Worm (Caenorhabditis elegans) whole organism, young adult: ENCODE results near the gene chw-1.
A peak's percentile ranks its signal among the peaks of the same experiment; 100 is the strongest.

ENCODE experiments used
- F10E7.11 ChIP-seq: sonication (generic microtip); optimal IDR thresholded peaks from 2 replicates; lab custom pipeline; 2017; ENCODE audit warnings: mild to moderate bottlenecking, missing genetic modification characterization, moderate library complexity, missing compliant biosample characterization
- F23B12.7 ChIP-seq: sonication (generic microtip); optimal IDR thresholded peaks from 2 replicates; lab custom pipeline; 2017; ENCODE audit warnings: missing genetic modification characterization, mild to moderate bottlenecking, missing compliant biosample characterization, antibody characterized with exemption, moderate library complexity; ENCODE audit not compliant: insufficient read depth
- F39B2.1 ChIP-seq: fragments of 200-800 bp; sonication (Bioruptor generic); IDR thresholded peaks from 2 replicates; pipeline ENCODE4 v1.3.6; 2022; ENCODE audit warnings: missing genetic modification reagents, missing genetic modification characterization, missing compliant biosample characterization
- K11D2.4 ChIP-seq: fragments of 200-800 bp; sonication (Bioruptor generic); IDR thresholded peaks from 2 replicates; pipeline ENCODE4 v1.3.6; 2022; ENCODE audit warnings: missing genetic modification reagents, missing genetic modification characterization, missing compliant biosample characterization
- Y53F4B.3 ChIP-seq: fragments of 200-800 bp; sonication (Bioruptor generic); IDR thresholded peaks from 2 replicates; pipeline ENCODE4 v1.3.6; 2022; ENCODE audit warnings: missing genetic modification reagents, missing genetic modification characterization, missing compliant biosample characterization
- ama-1 ChIP-seq, 3 experiments: fragments of 150-350 bp in 1 of 3; sonication (generic microtip) in 2 of 3; optimal IDR thresholded peaks; 2 replicates each; lab custom pipeline; 2014 to 2018; ENCODE audit warnings: missing biosample characterization in 2 of 3, missing genetic modification characterization in 2 of 3, missing genetic modification reagents in 2 of 3
- aptf-2 ChIP-seq: fragments of 200-800 bp; sonication (Bioruptor generic); conservative IDR thresholded peaks from 2 replicates; pipeline ENCODE4 v1.3.6; 2022; ENCODE audit warnings: missing genetic modification reagents, missing genetic modification characterization, missing compliant biosample characterization
- aptf-3 ChIP-seq: fragments of 200-800 bp; sonication (Bioruptor generic); IDR thresholded peaks from 2 replicates; pipeline ENCODE4 v1.3.6; 2022; ENCODE audit warnings: missing genetic modification characterization, missing compliant biosample characterization
- atf-7 ChIP-seq: sonication (generic microtip); optimal IDR thresholded peaks from 2 replicates; lab custom pipeline; 2017; ENCODE audit warnings: mild to moderate bottlenecking, missing genetic modification characterization, missing compliant biosample characterization
- attf-5 ChIP-seq: fragments of 200-800 bp; sonication (Bioruptor generic); optimal IDR thresholded peaks from 2 replicates; lab custom pipeline; 2018; ENCODE audit warnings: mild to moderate bottlenecking, missing genetic modification characterization, missing compliant biosample characterization
- cebp-1 ChIP-seq, 2 experiments: fragments of 200-800 bp in 1 of 2; sonication (Bioruptor generic) in 1 of 2; sonication (generic microtip) in 1 of 2; IDR thresholded peaks in 1 of 2; optimal IDR thresholded peaks in 1 of 2; 2 replicates each; pipeline versions ENCODE4 v1.3.6 to Lab custom; 2017 to 2022; ENCODE audit warnings: missing compliant biosample characterization in 2 of 2, missing genetic modification characterization in 2 of 2, mild to moderate bottlenecking in 1 of 2, missing genetic modification reagents in 1 of 2, moderate library complexity in 1 of 2
- ceh-91 ChIP-seq: fragments of 200-800 bp; sonication (Bioruptor generic); IDR thresholded peaks from 2 replicates; pipeline ENCODE4 v1.3.6; 2022; ENCODE audit warnings: missing genetic modification reagents, missing genetic modification characterization, missing compliant biosample characterization
- chd-7 ChIP-seq: sonication (generic microtip); optimal IDR thresholded peaks from 2 replicates; lab custom pipeline; 2016; ENCODE audit warnings: mild to moderate bottlenecking, missing genetic modification characterization, moderate library complexity, missing compliant biosample characterization
- dox-1 ChIP-seq: fragments of 200-800 bp; sonication (Bioruptor generic); IDR thresholded peaks from 2 replicates; pipeline ENCODE4 v1.3.6; 2022; ENCODE audit warnings: missing genetic modification reagents, missing genetic modification characterization, missing compliant biosample characterization
- efl-1 ChIP-seq: fragments of 150-350 bp; optimal IDR thresholded peaks from 2 replicates; lab custom pipeline; 2014; ENCODE audit warnings: missing biosample characterization, missing genetic modification reagents, missing genetic modification characterization
- egl-18 ChIP-seq: fragments of 200-800 bp; sonication (Bioruptor generic); IDR thresholded peaks from 2 replicates; pipeline ENCODE4 v1.3.6; 2022; ENCODE audit warnings: missing genetic modification reagents, missing genetic modification characterization, missing compliant biosample characterization
- ets-4 ChIP-seq: fragments of 200-800 bp; sonication (Bioruptor generic); optimal IDR thresholded peaks from 2 replicates; lab custom pipeline; 2018; ENCODE audit warnings: mild to moderate bottlenecking, missing genetic modification characterization, missing compliant biosample characterization
- him-1 ChIP-seq: sonication (generic microtip); optimal IDR thresholded peaks from 2 replicates; lab custom pipeline; 2016; ENCODE audit warnings: missing genotype, missing genetic modification reagents, missing genetic modification characterization, missing compliant biosample characterization
- hmg-1.2 ChIP-seq: fragments of 200-800 bp; sonication (Bioruptor generic); IDR thresholded peaks from 2 replicates; pipeline ENCODE4 v1.3.6; 2022; ENCODE audit warnings: missing genetic modification reagents, missing genetic modification characterization, missing compliant biosample characterization
- hsf-1 ChIP-seq: fragments of 200-800 bp; sonication (Bioruptor generic); IDR thresholded peaks from 2 replicates; pipeline ENCODE4 v1.3.6; 2022; ENCODE audit warnings: missing genetic modification reagents, missing genetic modification characterization, missing compliant biosample characterization
- let-607 ChIP-seq, 2 experiments: fragments of 200-800 bp in 1 of 2; sonication (Bioruptor generic) in 1 of 2; sonication (generic microtip) in 1 of 2; optimal IDR thresholded peaks; 2 replicates each; lab custom pipeline; 2016 to 2018; ENCODE audit warnings: mild to moderate bottlenecking in 2 of 2, missing compliant biosample characterization in 2 of 2, missing genetic modification characterization in 2 of 2, moderate library complexity in 2 of 2, missing genotype in 1 of 2
- lin-26 ChIP-seq: fragments of 200-800 bp; sonication (Bioruptor generic); IDR thresholded peaks from 2 replicates; pipeline ENCODE4 v1.3.6; 2022; ENCODE audit warnings: missing genetic modification reagents, missing genetic modification characterization, missing compliant biosample characterization
- lin-54 ChIP-seq: fragments of 200-800 bp; sonication (Bioruptor generic); optimal IDR thresholded peaks from 2 replicates; lab custom pipeline; 2018; ENCODE audit warnings: mild to moderate bottlenecking, missing genetic modification characterization, missing compliant biosample characterization
- madf-3 ChIP-seq: fragments of 200-800 bp; sonication (Bioruptor generic); IDR thresholded peaks from 2 replicates; pipeline ENCODE4 v1.3.6; 2022; ENCODE audit warnings: missing genetic modification reagents, missing genetic modification characterization, missing compliant biosample characterization
- nhr-80 ChIP-seq: sonication (generic microtip); optimal IDR thresholded peaks from 2 replicates; lab custom pipeline; 2016; ENCODE audit warnings: missing genetic modification characterization, missing compliant biosample characterization
- nhr-90 ChIP-seq: sonication (generic microtip); optimal IDR thresholded peaks from 2 replicates; lab custom pipeline; 2016; ENCODE audit warnings: missing genotype, mild to moderate bottlenecking, missing genetic modification characterization, missing compliant biosample characterization
- snpc-1.3 ChIP-seq: sonication (generic microtip); optimal IDR thresholded peaks from 2 replicates; lab custom pipeline; 2017; ENCODE audit warnings: missing genetic modification characterization, mild to moderate bottlenecking, missing compliant biosample characterization, antibody characterized with exemption, moderate library complexity, missing genotype, missing genetic modification reagents; ENCODE audit not compliant: insufficient read depth
- snpc-4 ChIP-seq, 5 experiments: fragments of 150-350 bp in 1 of 5; sonication (generic microtip) in 4 of 5; optimal IDR thresholded peaks; 2 replicates each; lab custom pipeline; 2014 to 2018; ENCODE audit warnings: missing genetic modification characterization in 5 of 5, missing biosample characterization in 3 of 5, antibody characterized with exemption in 2 of 5, mild to moderate bottlenecking in 2 of 5, missing compliant biosample characterization in 2 of 5, missing genotype in 2 of 5, moderate library complexity in 2 of 5, missing genetic modification reagents in 1 of 5
- somi-1 ChIP-seq: fragments of 200-800 bp; sonication (Bioruptor generic); optimal IDR thresholded peaks from 2 replicates; lab custom pipeline; 2018; ENCODE audit warnings: mild to moderate bottlenecking, missing genetic modification characterization, missing compliant biosample characterization
- sptf-2 ChIP-seq: fragments of 200-800 bp; sonication (Bioruptor generic); optimal IDR thresholded peaks from 2 replicates; lab custom pipeline; 2018; ENCODE audit warnings: mild to moderate bottlenecking, missing genetic modification characterization, missing compliant biosample characterization
- tbp1 ChIP-seq: fragments of 200-800 bp; sonication (Bioruptor generic); optimal IDR thresholded peaks from 2 replicates; lab custom pipeline; 2018; ENCODE audit warnings: mild to moderate bottlenecking, missing genetic modification characterization, missing compliant biosample characterization
- ztf-18 ChIP-seq: sonication (generic microtip); optimal IDR thresholded peaks from 2 replicates; lab custom pipeline; 2016; ENCODE audit warnings: missing genotype, mild to moderate bottlenecking, missing genetic modification characterization, missing compliant biosample characterization
- ztf-22 ChIP-seq: fragments of 200-800 bp; sonication (Bioruptor generic); optimal IDR thresholded peaks from 2 replicates; lab custom pipeline; 2018; ENCODE audit warnings: mild to moderate bottlenecking, missing genetic modification characterization, moderate library complexity, missing compliant biosample characterization
- ztf-26 ChIP-seq: sonication (generic microtip); optimal IDR thresholded peaks from 2 replicates; lab custom pipeline; 2017; ENCODE audit warnings: missing genetic modification characterization, missing compliant biosample characterization
- ztf-3 ChIP-seq: fragments of 200-800 bp; sonication (Bioruptor generic); optimal IDR thresholded peaks from 2 replicates; lab custom pipeline; 2018; ENCODE audit warnings: mild to moderate bottlenecking, missing genetic modification characterization, missing compliant biosample characterization

Gene chw-1

DNA sequence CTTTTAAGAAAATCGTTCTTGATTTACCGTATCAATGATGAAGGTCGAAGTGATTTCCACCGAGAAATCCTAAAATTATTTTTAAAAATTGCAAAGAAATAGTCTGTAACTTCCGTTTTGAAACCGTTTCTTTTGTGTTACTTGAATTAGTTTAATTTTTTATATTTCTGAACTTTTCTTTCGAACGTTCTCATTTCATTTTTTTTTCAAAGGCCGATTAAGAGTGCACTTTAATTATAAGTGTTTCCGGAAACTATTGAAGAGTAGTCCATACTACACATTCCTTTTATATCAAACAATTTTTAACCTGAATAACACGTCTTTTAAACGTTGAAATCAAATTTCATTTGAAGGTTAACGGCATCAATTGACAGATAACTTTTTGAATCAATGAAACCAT is 5.6 kb downstream of the chw-1 start:
- no peak for TF ChIP-seq let-607 (tag; optimal IDR thresholded peaks at IDR 0.05; lab: Kevin White, UChicago)
- TF ChIP-seq nhr-90 (tag; lab: Kevin White, UChicago) = no peak
- TF ChIP-seq ceh-91 (GFP tag; lab: Robert Waterston, UW) = no peak
- no peak for TF ChIP-seq snpc-1.3 (tag; lab: Kevin White, UChicago)
- TF ChIP-seq chd-7 = no peak
- no peak for TF ChIP-seq ztf-18 (tag; lab: Kevin White, UChicago)
- TF ChIP-seq sptf-2 (GFP tag; lab: Kevin White, UChicago) = no peak
- no peak for TF ChIP-seq cebp-1 (GFP tag; IDR thresholded peaks at IDR 0.05; lab: Robert Waterston, UW)
- TF ChIP-seq cebp-1 (tag; optimal IDR thresholded peaks at IDR 0.05; lab: Kevin White, UChicago) = no peak
- no peak for TF ChIP-seq Y53F4B.3 (GFP tag; lab: Robert Waterston, UW)
- no peak for TF ChIP-seq ztf-22
- no peak for TF ChIP-seq lin-54 (GFP tag; lab: Kevin White, UChicago)

DNA sequence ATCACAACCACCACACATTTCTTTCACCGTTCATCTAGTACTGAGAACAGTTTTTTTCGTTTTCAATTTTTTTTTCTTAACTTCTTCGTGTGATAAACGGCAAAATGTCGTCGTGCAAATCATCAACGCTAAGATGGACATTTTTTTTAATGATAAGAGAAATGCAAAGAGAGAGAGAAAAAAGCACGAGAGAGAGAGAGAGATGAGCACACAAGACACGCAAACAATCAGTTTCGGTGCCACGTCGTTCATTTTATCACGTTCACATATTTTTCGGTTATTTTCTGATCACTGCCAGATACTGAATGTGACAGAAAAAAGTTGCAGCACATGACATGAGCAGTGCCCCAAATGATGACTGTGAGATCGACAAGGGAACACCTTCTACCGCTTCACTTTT is 6.1 kb downstream of the chw-1 start, which contains the start of gene egl-9:
Gene egl-9 (plus strand): TSS at position 328 of the 400 bp plus-strand sequence.
- TF ChIP-seq ets-4 (peak; percentile 9), hmg-1.2 (GFP tag; lab: Robert Waterston, UW) (0 out of 2 replicates have a peak, but pooled peaks have one; percentile 12), attf-5 (GFP tag; lab: Kevin White, UChicago) (peak; percentile 37), tbp1 (GFP tag; lab: Kevin White, UChicago) (peak; percentile 32), efl-1 (GFP tag; lab: Kevin White, UChicago) (no peak), aptf-3 (GFP tag; lab: Robert Waterston, UW) (no peak), lin-26 (GFP tag; lab: Robert Waterston, UW) (0 out of 2 replicates have a peak, but pooled peaks have one; percentile 38), atf-7 (tag; lab: Kevin White, UChicago) (peak; percentile 39), somi-1 (peak; percentile 22), nhr-80 (tag; lab: Kevin White, UChicago) (peak; percentile 86), let-607 (tag; optimal IDR thresholded peaks at IDR 0.05; lab: Kevin White, UChicago) (peak; percentile 15 to 57), snpc-4 (GFP tag; optimal IDR thresholded peaks at IDR 0.05; lab: Kevin White, UChicago) (no peak), snpc-4 (tag; optimal IDR thresholded peaks at IDR 0.05; lab: Kevin White, UChicago) (no peak), lin-54 (GFP tag; lab: Kevin White, UChicago) (peak; percentile 13), K11D2.4 (GFP tag; lab: Robert Waterston, UW) (peak; percentile 12; the same call in 1 of the 2 replicates), cebp-1 (GFP tag; IDR thresholded peaks at IDR 0.05; lab: Robert Waterston, UW) (no peak), cebp-1 (tag; optimal IDR thresholded peaks at IDR 0.05; lab: Kevin White, UChicago) (peak; percentile 27), dox-1 (peak; percentile 70), ama-1 (optimal IDR thresholded peaks at IDR 0.05; lab: Kevin White, UChicago) (peak; percentile 87), ama-1 (GFP tag; optimal IDR thresholded peaks at IDR 0.05; lab: Kevin White, UChicago) (no peak), chd-7 (peak; percentile 60), ztf-26 (tag; lab: Kevin White, UChicago) (peak; percentile 26), F23B12.7 (tag; lab: Kevin White, UChicago) (no peak), hsf-1 (GFP tag; lab: Robert Waterston, UW) (no peak)

DNA sequence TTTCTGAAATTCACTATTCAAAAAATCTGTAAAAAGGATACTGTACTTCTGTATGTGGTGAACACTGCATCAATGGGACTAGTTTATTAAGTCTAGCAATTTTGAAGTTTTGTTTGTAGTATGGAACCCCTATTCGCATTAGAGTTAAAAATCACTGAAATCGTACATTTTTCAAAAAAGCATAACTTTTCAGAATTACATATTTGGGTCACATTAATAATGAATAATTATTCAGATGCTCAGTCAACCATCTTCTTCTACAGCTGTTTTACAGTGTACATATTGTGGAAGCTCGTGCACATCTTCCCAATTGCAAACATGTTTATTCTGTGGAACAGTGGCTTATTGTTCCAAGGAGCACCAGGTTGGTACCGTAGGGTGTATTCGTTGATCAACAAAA is 6.6 kb downstream of the chw-1 start:
- no peak for TF ChIP-seq F39B2.1 (GFP tag; lab: Robert Waterston, UW)
- TF ChIP-seq him-1 (tag; lab: Kevin White, UChicago) = no peak
- TF ChIP-seq F10E7.11 (tag; lab: Kevin White, UChicago) = no peak
- TF ChIP-seq egl-18 (GFP tag; lab: Robert Waterston, UW) = no peak
- no peak for TF ChIP-seq ztf-3
- TF ChIP-seq ama-1 (optimal IDR thresholded peaks at IDR 0.05; lab: Kevin White, UChicago) = peak; percentile 44
- no peak for TF ChIP-seq ama-1 (GFP tag; optimal IDR thresholded peaks at IDR 0.05; lab: Kevin White, UChicago)
- no peak for TF ChIP-seq aptf-2 (GFP tag; lab: Robert Waterston, UW)
- TF ChIP-seq madf-3 (GFP tag; lab: Robert Waterston, UW) = no peak
